Worm (Caenorhabditis elegans): ENCODE data around the gene F38A6.5.

DNA sequence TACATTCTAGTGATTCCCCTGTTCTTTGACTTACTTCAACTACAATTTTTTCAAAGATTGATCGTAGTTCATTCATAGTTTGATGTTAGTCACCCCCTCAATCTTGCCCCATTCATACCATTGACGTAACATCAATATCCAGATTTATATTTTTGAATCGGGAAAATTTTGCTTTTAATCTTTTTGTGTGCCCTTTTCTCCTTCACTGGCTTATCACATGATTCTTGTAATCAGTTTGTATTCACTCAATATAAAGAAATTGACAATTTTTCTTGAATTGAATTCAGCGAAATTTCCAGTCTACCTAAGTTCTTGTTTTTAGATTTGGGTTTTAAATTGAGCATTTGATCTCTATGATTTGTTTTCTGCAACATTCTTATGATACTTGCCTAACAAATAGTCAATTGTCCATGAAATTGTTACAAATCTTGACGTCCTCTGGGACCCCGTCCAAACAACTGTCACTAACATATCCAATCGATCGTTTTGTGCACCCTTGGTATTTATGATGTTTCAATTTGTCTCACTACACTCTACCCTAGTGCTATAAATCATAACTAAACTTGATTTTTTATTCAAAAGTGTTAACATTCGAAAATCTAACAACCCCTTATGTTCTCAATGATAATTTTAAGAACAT, 6.3 kb upstream of the F38A6.5 start:
- TF ChIP-seq pha-4 (tag; optimal IDR thresholded peaks at IDR 0.05), result no peak
- no peak for TF ChIP-seq fkh-10 (GFP tag; optimal IDR thresholded peaks at IDR 0.05)
- TF ChIP-seq unc-62 (GFP tag; optimal IDR thresholded peaks at IDR 0.05), result no peak
- no peak for TF ChIP-seq mdl-1 (tag; optimal IDR thresholded peaks at IDR 0.05)
- TF ChIP-seq nhr-11 (tag; optimal IDR thresholded peaks at IDR 0.05), result no peak
- no peak for TF ChIP-seq ceh-82 (tag; optimal IDR thresholded peaks at IDR 0.05)

Data from whole organism, L3 larva.